Worm (Caenorhabditis elegans): ENCODE measurements around the gene C10C5.5.

C10C5.5 gene

DNA sequence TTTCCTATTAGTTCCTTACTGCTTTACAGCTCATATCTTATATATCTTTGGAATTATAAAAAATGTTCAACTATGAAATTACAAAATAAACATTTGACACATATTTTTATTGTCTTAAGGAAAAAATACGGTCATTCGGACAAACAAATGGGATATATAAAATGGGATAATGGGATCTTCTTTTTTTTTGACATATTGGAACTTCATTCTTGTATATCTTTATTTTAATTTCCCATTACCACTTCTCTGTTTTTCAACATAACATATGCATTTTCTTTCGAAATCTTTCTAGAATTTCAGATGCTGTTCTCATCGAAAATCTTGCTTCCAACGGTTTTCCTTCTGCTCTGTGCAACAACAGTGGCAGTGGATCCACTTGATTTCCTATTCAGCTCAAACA is 3.6 kb downstream of the C10C5.5 start, which contains the start of gene C10C5.7:
TSS of gene C10C5.7 (plus strand) at position 301 of the 400 bp plus-strand sequence.
- no peak for TF ChIP-seq pqm-1 (tag; optimal IDR thresholded peaks at IDR 0.05)
- no peak for TF ChIP-seq hlh-8 (tag; optimal IDR thresholded peaks at IDR 0.05)
- TF ChIP-seq sdc-2 (tag; optimal IDR thresholded peaks at IDR 0.05), result no peak
- TF ChIP-seq che-1 (tag; optimal IDR thresholded peaks at IDR 0.05), result no peak
- TF ChIP-seq lin-11 (tag; optimal IDR thresholded peaks at IDR 0.05), result no peak
- TF ChIP-seq sox-4 (tag; optimal IDR thresholded peaks at IDR 0.05), result no peak
- TF ChIP-seq nfya-1 (tag; optimal IDR thresholded peaks at IDR 0.05), result no peak
- TF ChIP-seq fkh-10 (GFP tag; optimal IDR thresholded peaks at IDR 0.05), result no peak
- TF ChIP-seq ref-2 (tag; optimal IDR thresholded peaks at IDR 0.05), result no peak
- TF ChIP-seq npax-4 (tag; optimal IDR thresholded peaks at IDR 0.05), result no peak
- TF ChIP-seq fkh-6 (tag; optimal IDR thresholded peaks at IDR 0.05), result no peak
- no peak for TF ChIP-seq fax-1 (tag; optimal IDR thresholded peaks at IDR 0.05)
- no peak for TF ChIP-seq tbx-2 (tag; optimal IDR thresholded peaks at IDR 0.05)
- TF ChIP-seq ztf-16 (tag; optimal IDR thresholded peaks at IDR 0.05), result no peak

DNA sequence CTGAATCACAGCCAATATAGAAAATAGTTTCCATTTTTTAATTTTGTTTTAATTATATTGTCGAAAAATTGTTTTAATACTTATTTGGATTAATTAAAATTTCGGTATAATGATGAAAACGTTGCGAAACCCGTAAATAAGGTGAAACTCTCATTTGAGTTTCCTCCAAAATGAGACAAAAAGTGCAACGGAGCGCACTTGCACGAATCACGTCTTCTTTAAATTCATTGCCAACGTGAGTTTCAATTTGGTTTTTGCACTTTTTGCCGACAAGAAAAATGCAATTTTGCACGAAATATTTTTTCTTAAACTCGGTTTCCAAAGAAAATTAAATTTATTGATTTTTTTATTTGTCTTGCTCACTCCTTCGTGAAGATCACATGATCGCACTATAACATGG is 4.8 kb downstream of the C10C5.5 start, which contains the start of gene daf-15:
TSS of gene daf-15 (plus strand) at position 171 of the 400 bp plus-strand sequence.
- TF ChIP-seq K09A11.1 (tag; optimal IDR thresholded peaks at IDR 0.05; ENCODE audit: insufficient read depth) (no peak), hlh-30 (tag; optimal IDR thresholded peaks at IDR 0.05; ENCODE audit: insufficient read depth) (peak; percentile 62), unc-42 (tag; optimal IDR thresholded peaks at IDR 0.05) (peak; percentile 51), nfya-1 (tag; optimal IDR thresholded peaks at IDR 0.05) (peak; percentile 13)

DNA sequence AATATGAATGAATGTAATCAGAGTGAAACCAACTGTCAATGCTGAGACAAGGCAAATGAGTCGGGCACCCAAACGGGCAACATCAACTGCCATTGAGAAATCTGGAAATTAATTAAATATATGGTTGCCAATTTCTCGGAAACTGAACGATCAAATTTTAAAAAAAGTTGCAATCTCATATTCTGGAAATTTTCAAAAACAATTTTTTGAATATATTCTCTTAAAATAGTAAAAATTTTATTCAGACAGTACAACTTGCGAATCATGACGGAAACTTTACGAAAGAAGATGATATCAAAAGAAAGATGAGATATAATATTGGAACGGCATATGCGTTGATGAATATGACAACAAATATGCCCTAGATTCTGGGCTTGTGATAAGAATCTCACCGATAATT is 14.9 kb downstream of the C10C5.5 start, which contains the start of gene col-121:
TSS of gene col-121 (minus strand) at position 101 of the 400 bp plus-strand sequence.
- TF ChIP-seq ceh-31 (tag; optimal IDR thresholded peaks at IDR 0.05) (no peak), ceh-30 (tag; optimal IDR thresholded peaks at IDR 0.05) (no peak), ceh-22 (tag; optimal IDR thresholded peaks at IDR 0.05) (no peak), ceh-2 (tag; optimal IDR thresholded peaks at IDR 0.05) (no peak), F13H6.1 (tag; optimal IDR thresholded peaks at IDR 0.05) (no peak), unc-42 (tag; optimal IDR thresholded peaks at IDR 0.05) (no peak), zip-5 (tag; optimal IDR thresholded peaks at IDR 0.05) (no peak), pros-1 (tag; optimal IDR thresholded peaks at IDR 0.05) (no peak), tbx-7 (tag; optimal IDR thresholded peaks at IDR 0.05) (no peak), nfya-1 (tag; optimal IDR thresholded peaks at IDR 0.05) (no peak), ceh-19 (GFP tag; optimal IDR thresholded peaks at IDR 0.05) (no peak), elt-2 (tag; optimal IDR thresholded peaks at IDR 0.05) (no peak), hlh-15 (tag; optimal IDR thresholded peaks at IDR 0.05) (no peak), ceh-9 (tag; optimal IDR thresholded peaks at IDR 0.05) (no peak), ceh-18 (tag; optimal IDR thresholded peaks at IDR 0.05) (no peak)

DNA sequence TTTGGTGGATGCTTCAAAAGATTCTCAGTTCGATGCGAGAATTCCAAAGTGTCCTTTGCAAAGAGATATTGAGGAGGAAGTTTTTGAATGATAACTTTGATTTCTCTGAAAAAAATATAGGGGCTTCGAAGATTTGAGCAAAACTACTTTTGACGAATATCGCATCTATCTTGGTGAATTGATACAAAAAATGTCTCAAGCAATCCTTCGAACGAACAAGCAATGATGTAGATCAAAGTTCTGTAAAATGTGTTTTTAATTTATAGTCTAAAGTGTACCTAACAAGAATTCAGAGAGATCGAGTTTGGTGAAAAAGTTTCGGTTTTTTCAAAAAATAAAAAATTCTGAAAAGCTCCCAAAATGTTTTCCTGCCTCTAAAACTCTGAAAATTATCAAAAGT is 16.0 kb downstream of the C10C5.5 start, which contains the start of gene F56D5.3:
TSS of gene F56D5.3 (plus strand) at position 301 of the 400 bp plus-strand sequence.
- TF ChIP-seq pqm-1 (tag; optimal IDR thresholded peaks at IDR 0.05), result no peak
- no peak for TF ChIP-seq sox-4 (tag; optimal IDR thresholded peaks at IDR 0.05)
- no peak for TF ChIP-seq odd-2 (tag; optimal IDR thresholded peaks at IDR 0.05)
- no peak for TF ChIP-seq pha-4 (tag; optimal IDR thresholded peaks at IDR 0.05)
- TF ChIP-seq sox-2 (GFP tag; IDR thresholded peaks at IDR 0.05), result no peak
- TF ChIP-seq lin-11 (tag; optimal IDR thresholded peaks at IDR 0.05), result no peak
- no peak for TF ChIP-seq K09A11.1 (tag; optimal IDR thresholded peaks at IDR 0.05; ENCODE audit: insufficient read depth)
- TF ChIP-seq unc-55 (GFP tag; optimal IDR thresholded peaks at IDR 0.05), result no peak
- no peak for TF ChIP-seq ama-1 (optimal IDR thresholded peaks at IDR 0.05)
- no peak for TF ChIP-seq hlh-30 (tag; optimal IDR thresholded peaks at IDR 0.05; ENCODE audit: insufficient read depth)
- no peak for TF ChIP-seq ceh-31 (tag; optimal IDR thresholded peaks at IDR 0.05)
- TF ChIP-seq unc-42 (tag; optimal IDR thresholded peaks at IDR 0.05), result no peak
- TF ChIP-seq fkh-10 (GFP tag; optimal IDR thresholded peaks at IDR 0.05), result no peak
- TF ChIP-seq ztf-16 (tag; optimal IDR thresholded peaks at IDR 0.05), result no peak

DNA sequence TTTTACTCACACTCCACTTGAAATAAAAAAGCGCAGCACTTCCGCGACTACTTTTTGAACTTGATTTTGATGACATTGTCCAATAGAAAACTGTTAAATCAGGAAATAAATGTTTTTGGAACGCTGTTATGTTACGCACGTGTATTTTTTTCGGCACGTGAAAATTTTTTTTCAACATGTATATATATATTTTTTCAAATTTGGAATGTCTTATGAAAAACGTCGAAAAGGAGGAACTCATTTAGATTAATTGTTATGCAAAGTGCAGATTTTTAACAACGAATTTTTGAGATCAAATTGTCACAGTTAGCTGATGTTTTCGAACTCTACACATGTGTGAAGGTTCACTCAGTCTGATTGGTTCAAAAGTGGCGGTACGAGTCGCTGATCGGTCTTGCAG is 17.3 kb downstream of the C10C5.5 start, which contains the start of gene F56D5.2:
TSS of gene F56D5.2 (minus strand) at position 101 of the 400 bp plus-strand sequence.
- no peak for TF ChIP-seq unc-86 (tag; optimal IDR thresholded peaks at IDR 0.05)
- TF ChIP-seq hlh-8 (tag; optimal IDR thresholded peaks at IDR 0.05), result no peak
- no peak for TF ChIP-seq ahr-1 (tag; optimal IDR thresholded peaks at IDR 0.05)
- TF ChIP-seq zip-5 (tag; optimal IDR thresholded peaks at IDR 0.05), result no peak
- no peak for TF ChIP-seq ceh-18 (tag; optimal IDR thresholded peaks at IDR 0.05)
- TF ChIP-seq che-1 (tag; optimal IDR thresholded peaks at IDR 0.05), result no peak
- no peak for TF ChIP-seq pag-3 (tag; optimal IDR thresholded peaks at IDR 0.05; ENCODE audit: borderline replicate concordance)
- no peak for TF ChIP-seq fkh-6 (tag; optimal IDR thresholded peaks at IDR 0.05)
- no peak for TF ChIP-seq elt-4 (tag; optimal IDR thresholded peaks at IDR 0.05)
- TF ChIP-seq nfya-1 (tag; optimal IDR thresholded peaks at IDR 0.05), result no peak
- no peak for TF ChIP-seq ceh-14 (tag; optimal IDR thresholded peaks at IDR 0.05)
- no peak for TF ChIP-seq Y22D7AL.16 (tag; optimal IDR thresholded peaks at IDR 0.05)

All from whole organism, late embryonic.